Fruit fly (Drosophila melanogaster) whole organism, embryonic: ENCODE measurements around the gene CG10301.

ENCODE experiments used
- CG11723 ChIP-seq: fragments of 200-800 bp; sonication (Bioruptor generic); optimal IDR thresholded peaks from 2 replicates; lab custom pipeline; 2017; ENCODE audit warnings: missing biosample characterization, mild to moderate bottlenecking, missing genetic modification characterization
- CG1233 ChIP-seq: fragments of 200-800 bp; sonication (Bioruptor generic); optimal IDR thresholded peaks from 4 replicates; lab custom pipeline; 2018; ENCODE audit warnings: missing biosample characterization, mild to moderate bottlenecking, missing genetic modification characterization
- CG12769 ChIP-seq: fragments of 200-800 bp; sonication (Bioruptor generic); optimal IDR thresholded peaks from 2 replicates; lab custom pipeline; 2019; ENCODE audit warnings: missing biosample characterization, mild to moderate bottlenecking, missing genetic modification characterization, moderate library complexity
- CG13296 ChIP-seq: fragments of 200-800 bp; sonication (Bioruptor generic); optimal IDR thresholded peaks from 3 replicates; lab custom pipeline; 2018; ENCODE audit warnings: missing biosample characterization, mild to moderate bottlenecking, missing genetic modification characterization
- CG13775 ChIP-seq: fragments of 200-800 bp; sonication (Bioruptor generic); optimal IDR thresholded peaks from 3 replicates; lab custom pipeline; 2017; ENCODE audit warnings: missing biosample characterization, mild to moderate bottlenecking, missing genetic modification characterization
- CG15011 ChIP-seq: fragments of 200-800 bp; sonication (Bioruptor generic); optimal IDR thresholded peaks from 3 replicates; lab custom pipeline; 2018; ENCODE audit warnings: missing biosample characterization, mild to moderate bottlenecking, missing genetic modification characterization
- CG15479 ChIP-seq: fragments of 200-800 bp; sonication (Bioruptor generic); optimal IDR thresholded peaks from 3 replicates; lab custom pipeline; 2019; ENCODE audit warnings: missing biosample characterization, mild to moderate bottlenecking, missing genetic modification characterization, moderate library complexity
- CG17186 ChIP-seq: fragments of 200-800 bp; sonication (Bioruptor generic); optimal IDR thresholded peaks from 3 replicates; lab custom pipeline; 2017; ENCODE audit warnings: missing biosample characterization, missing genetic modification reagents, missing genetic modification characterization
- CG17328 ChIP-seq: fragments of 200-800 bp; sonication (Bioruptor generic); IDR thresholded peaks from 2 replicates; pipeline ENCODE4 v1.3.6; 2022; ENCODE audit warnings: missing biosample characterization, missing genetic modification characterization
- CG17385 ChIP-seq: fragments of 200-800 bp; sonication (Bioruptor generic); optimal IDR thresholded peaks from 3 replicates; lab custom pipeline; 2018; ENCODE audit warnings: missing biosample characterization, mild to moderate bottlenecking, missing genetic modification characterization
- CG18599 ChIP-seq: fragments of 200-800 bp; sonication (Bioruptor generic); optimal IDR thresholded peaks from 3 replicates; lab custom pipeline; 2017; ENCODE audit warnings: missing biosample characterization, missing genetic modification characterization, mild to moderate bottlenecking, moderate library complexity, missing genetic modification reagents
- CG18764 ChIP-seq: fragments of 200-800 bp; sonication (Bioruptor generic); optimal IDR thresholded peaks from 3 replicates; lab custom pipeline; 2016; ENCODE audit warnings: missing biosample characterization, missing genetic modification characterization
- CG4424 ChIP-seq: fragments of 200-800 bp; sonication (Bioruptor generic); optimal IDR thresholded peaks from 3 replicates; lab custom pipeline; 2016; ENCODE audit warnings: missing biosample characterization, missing genetic modification characterization
- CG8281 ChIP-seq: fragments of 200-800 bp; sonication (Bioruptor generic); optimal IDR thresholded peaks from 2 replicates; lab custom pipeline; 2018; ENCODE audit warnings: missing biosample characterization, mild to moderate bottlenecking, missing genetic modification characterization, moderate library complexity
- CkIIα-i1 ChIP-seq: fragments of 200-800 bp; sonication (Bioruptor generic); IDR thresholded peaks from 2 replicates; pipeline ENCODE4 v1.3.6; 2022; ENCODE audit warnings: missing biosample characterization, missing genetic modification characterization
- Hand ChIP-seq: fragments of 200-800 bp; sonication (Bioruptor generic); optimal IDR thresholded peaks from 2 replicates; lab custom pipeline; 2017; ENCODE audit warnings: mild to moderate bottlenecking, missing biosample characterization, missing genetic modification reagents, missing genetic modification characterization
- Hmr ChIP-seq: fragments of 200-800 bp; sonication (Bioruptor generic); optimal IDR thresholded peaks from 3 replicates; lab custom pipeline; 2017; ENCODE audit warnings: mild to moderate bottlenecking, missing biosample characterization, missing genetic modification reagents, missing genetic modification characterization
- Hr78 ChIP-seq, 2 experiments: fragments of 200-800 bp in 1 of 2; fragments of >200 bp in 1 of 2; sonication (Bioruptor generic) in 1 of 2; optimal IDR thresholded peaks; 2 replicates each; lab custom pipeline; 2017 to 2019; ENCODE audit warnings: missing biosample characterization in 2 of 2, missing genetic modification characterization in 2 of 2, mild to moderate bottlenecking in 1 of 2, moderate library complexity in 1 of 2
- Hsf ChIP-seq: fragments of 200-800 bp; sonication (Bioruptor generic); optimal IDR thresholded peaks from 3 replicates; lab custom pipeline; 2016; ENCODE audit warnings: missing biosample characterization, missing genetic modification characterization
- Lim3 ChIP-seq: fragments of 200-800 bp; sonication (Bioruptor generic); IDR thresholded peaks from 2 replicates; pipeline ENCODE4 v1.3.6; 2022; ENCODE audit warnings: missing biosample characterization, missing genetic modification characterization
- Lpt ChIP-seq: fragments of >200 bp; optimal IDR thresholded peaks from 2 replicates; lab custom pipeline; 2018; ENCODE audit warnings: missing biosample characterization, missing genetic modification characterization
- NK7.1 ChIP-seq: fragments of 200-800 bp; sonication (Bioruptor generic); optimal IDR thresholded peaks from 3 replicates; lab custom pipeline; 2016; ENCODE audit warnings: missing biosample characterization, missing genetic modification characterization
- NfI ChIP-seq: fragments of 200-800 bp; sonication (Bioruptor generic); optimal IDR thresholded peaks from 3 replicates; lab custom pipeline; 2018; ENCODE audit warnings: missing biosample characterization, mild to moderate bottlenecking, missing genetic modification characterization, moderate library complexity
- Oli ChIP-seq: fragments of 200-800 bp; sonication (Bioruptor generic); optimal IDR thresholded peaks from 2 replicates; lab custom pipeline; 2018; ENCODE audit warnings: missing biosample characterization, mild to moderate bottlenecking, missing genetic modification characterization, moderate library complexity
- YL-1 ChIP-seq: fragments of 200-800 bp; sonication (Bioruptor generic); optimal IDR thresholded peaks from 3 replicates; lab custom pipeline; 2017; ENCODE audit warnings: missing biosample characterization, mild to moderate bottlenecking, missing genetic modification characterization
- bsh ChIP-seq, 2 experiments: fragments of 200-800 bp; sonication (Bioruptor generic); optimal IDR thresholded peaks; 2 replicates each; lab custom pipeline; 2017 to 2018; ENCODE audit warnings: mild to moderate bottlenecking in 2 of 2, missing biosample characterization in 2 of 2, missing genetic modification characterization in 2 of 2, moderate library complexity in 1 of 2
- cato ChIP-seq: fragments of 200-800 bp; sonication (Bioruptor generic); optimal IDR thresholded peaks from 2 replicates; lab custom pipeline; 2016; ENCODE audit warnings: missing biosample characterization, missing genetic modification characterization, borderline replicate concordance
- caup ChIP-seq: fragments of 200-800 bp; sonication (Bioruptor generic); optimal IDR thresholded peaks from 3 replicates; lab custom pipeline; 2017; ENCODE audit warnings: missing biosample characterization, mild to moderate bottlenecking, missing genetic modification characterization, moderate library complexity; ENCODE audit not compliant: severe bottlenecking
- chn ChIP-seq: fragments of 200-800 bp; sonication (Bioruptor generic); optimal IDR thresholded peaks from 2 replicates; lab custom pipeline; 2016; ENCODE audit warnings: missing biosample characterization, missing genetic modification characterization
- croc ChIP-seq: fragments of 200-800 bp; sonication (Bioruptor generic); conservative IDR thresholded peaks from 3 replicates; pipeline ENCODE4 v1.3.6; 2022; ENCODE audit warnings: missing biosample characterization, missing genetic modification characterization
- danr ChIP-seq: fragments of 200-800 bp; sonication (Bioruptor generic); IDR thresholded peaks from 2 replicates; pipeline ENCODE4 v1.3.6; 2022; ENCODE audit warnings: missing biosample characterization, missing genetic modification characterization
- fd102C ChIP-seq: fragments of 200-800 bp; sonication (Bioruptor generic); optimal IDR thresholded peaks from 2 replicates; lab custom pipeline; 2018; ENCODE audit warnings: missing biosample characterization, mild to moderate bottlenecking, missing genetic modification characterization, moderate library complexity
- ftz-f1 ChIP-seq: fragments of 200-800 bp; sonication (Bioruptor generic); optimal IDR thresholded peaks from 2 replicates; lab custom pipeline; 2016; ENCODE audit warnings: missing biosample characterization, missing genetic modification characterization
- grau ChIP-seq: fragments of 200-800 bp; optimal IDR thresholded peaks from 3 replicates; lab custom pipeline; 2019; ENCODE audit warnings: missing biosample characterization, mild to moderate bottlenecking, missing genetic modification characterization, moderate library complexity
- hth ChIP-seq: fragments of >200 bp; optimal IDR thresholded peaks from 2 replicates; lab custom pipeline; 2017; ENCODE audit warnings: inconsistent platforms
- kah ChIP-seq: fragments of 200-800 bp; sonication (Bioruptor generic); optimal IDR thresholded peaks from 2 replicates; lab custom pipeline; 2018; ENCODE audit warnings: missing biosample characterization, mild to moderate bottlenecking, missing genetic modification characterization
- ken ChIP-seq: fragments of 200-800 bp; sonication (Bioruptor generic); IDR thresholded peaks from 3 replicates; pipeline ENCODE4 v1.3.6; 2022; ENCODE audit warnings: missing biosample characterization, missing genetic modification characterization
- knrl ChIP-seq: fragments of 200-800 bp; sonication (Bioruptor generic); IDR thresholded peaks from 3 replicates; pipeline ENCODE4 v1.3.6; 2022; ENCODE audit warnings: missing biosample characterization, missing genetic modification characterization; ENCODE audit not compliant: partially characterized antibody
- nmo ChIP-seq: fragments of 200-800 bp; sonication (Bioruptor generic); optimal IDR thresholded peaks from 2 replicates; lab custom pipeline; 2018; ENCODE audit warnings: missing biosample characterization, mild to moderate bottlenecking, missing genetic modification characterization, moderate library complexity
- nom ChIP-seq: fragments of 200-800 bp; sonication (Bioruptor generic); optimal IDR thresholded peaks from 2 replicates; lab custom pipeline; 2017; ENCODE audit warnings: missing biosample characterization, missing genetic modification characterization, mild to moderate bottlenecking, moderate library complexity, missing genetic modification reagents
- salm ChIP-seq: fragments of 200-800 bp; sonication (Bioruptor generic); optimal IDR thresholded peaks from 2 replicates; lab custom pipeline; 2018; ENCODE audit warnings: missing biosample characterization, mild to moderate bottlenecking, missing genetic modification characterization
- sug ChIP-seq: fragments of 200-800 bp; optimal IDR thresholded peaks from 2 replicates; lab custom pipeline; 2019; ENCODE audit warnings: missing biosample characterization, mild to moderate bottlenecking, missing genetic modification characterization, moderate library complexity
- tap ChIP-seq: fragments of 200-800 bp; optimal IDR thresholded peaks from 3 replicates; lab custom pipeline; 2019; ENCODE audit warnings: missing biosample characterization, mild to moderate bottlenecking, missing genetic modification characterization, moderate library complexity
- trem ChIP-seq: fragments of 200-800 bp; optimal IDR thresholded peaks from 3 replicates; lab custom pipeline; 2019; ENCODE audit warnings: missing biosample characterization, mild to moderate bottlenecking, missing genetic modification characterization, moderate library complexity
- unc-4 ChIP-seq: fragments of 200-800 bp; sonication (Bioruptor generic); IDR thresholded peaks from 2 replicates; pipeline ENCODE4 v1.3.6; 2022; ENCODE audit warnings: missing biosample characterization, missing genetic modification characterization; ENCODE audit not compliant: partially characterized antibody
- unpg ChIP-seq: fragments of 200-800 bp; sonication (Bioruptor generic); optimal IDR thresholded peaks from 3 replicates; lab custom pipeline; 2018; ENCODE audit warnings: missing biosample characterization, mild to moderate bottlenecking, missing genetic modification characterization, moderate library complexity
- vnd ChIP-seq: fragments of 200-800 bp; sonication (Bioruptor generic); IDR thresholded peaks from 3 replicates; pipeline ENCODE4 v1.3.6; 2022; ENCODE audit warnings: missing biosample characterization, missing genetic modification characterization; ENCODE audit not compliant: partially characterized antibody
- vvl ChIP-seq: fragments of 200-800 bp; sonication (Bioruptor generic); IDR thresholded peaks from 2 replicates; pipeline ENCODE4 v1.3.6; 2022; ENCODE audit warnings: missing biosample characterization, missing genetic modification characterization

Gene CG10301

dm6 chr3R:23709508-23710208 is at the start of gene CG10301 (continued):
- peak; percentile 65 for TF ChIP-seq Oli
- TF ChIP-seq trem (tag; lab: Kevin White, UChicago), result peak; percentile 49
- TF ChIP-seq Hr78 (GFP tag; optimal IDR thresholded peaks at IDR 0.05; lab: Kevin White, UChicago), result no peak
- TF ChIP-seq CG15479 (GFP tag; lab: Kevin White, UChicago), result no peak
- TF ChIP-seq vnd (GFP tag; lab: Robert Waterston, UW), result no peak
- TF ChIP-seq Lpt (GFP tag; lab: Kevin White, UChicago), result no peak
- TF ChIP-seq chn, result peak; percentile 44
- no peak for TF ChIP-seq hth (lab: Kevin White, UChicago)
- TF ChIP-seq CG18764 (GFP tag; lab: Kevin White, UChicago), result peak; percentile 47
- peak; percentile 42; the same call in 1 of the 3 replicates for TF ChIP-seq croc (GFP tag; lab: Robert Waterston, UW)
- TF ChIP-seq CG13775 (GFP tag; lab: Kevin White, UChicago), result peak; percentile 62
- TF ChIP-seq sug (tag; lab: Kevin White, UChicago), result no peak
- no peak for TF ChIP-seq nom (GFP tag; lab: Kevin White, UChicago)
- TF ChIP-seq CG8281 (tag; lab: Kevin White, UChicago), result no peak
- TF ChIP-seq tap (tag; lab: Kevin White, UChicago), result peak; percentile 0
- no peak for TF ChIP-seq Hmr (GFP tag; lab: Kevin White, UChicago)
- TF ChIP-seq caup (GFP tag; lab: Kevin White, UChicago), result no peak
- peak; percentile 61 for TF ChIP-seq unpg (GFP tag; lab: Kevin White, UChicago)
- peak; percentile 59 for TF ChIP-seq CG4424 (GFP tag; lab: Kevin White, UChicago)
- no peak for TF ChIP-seq ftz-f1
- TF ChIP-seq ken (GFP tag; lab: Robert Waterston, UW), result peak; percentile 50; the same call in 1 of the 3 replicates
- TF ChIP-seq NfI, result peak; percentile 13
- no peak for TF ChIP-seq CkIIα-i1 (GFP tag; lab: Robert Waterston, UW)
- TF ChIP-seq vvl (GFP tag; lab: Robert Waterston, UW), result peak; percentile 71
- TF ChIP-seq nmo (GFP tag; lab: Kevin White, UChicago), result peak; percentile 76
- TF ChIP-seq Lim3 (GFP tag; lab: Robert Waterston, UW), result no peak
- TF ChIP-seq Hand (GFP tag; lab: Kevin White, UChicago), result no peak
- TF ChIP-seq grau, result peak; percentile 65
- TF ChIP-seq CG15011 (GFP tag; lab: Kevin White, UChicago), result no peak
- no peak for TF ChIP-seq unc-4
- TF ChIP-seq CG17328 (GFP tag; lab: Robert Waterston, UW), result peak; percentile 81
- TF ChIP-seq knrl (GFP tag; lab: Robert Waterston, UW), result no peak
- no peak for TF ChIP-seq danr (GFP tag; lab: Robert Waterston, UW)
- TF ChIP-seq Hsf (GFP tag; lab: Kevin White, UChicago), result peak; percentile 68
- TF ChIP-seq salm (tag; lab: Kevin White, UChicago), result no peak
- TF ChIP-seq YL-1 (GFP tag; lab: Kevin White, UChicago), result no peak
- TF ChIP-seq kah (GFP tag; lab: Kevin White, UChicago), result peak; percentile 34
- no peak for TF ChIP-seq CG13296 (GFP tag; lab: Kevin White, UChicago)
- TF ChIP-seq bsh (GFP tag; optimal IDR thresholded peaks at IDR 0.05; lab: Kevin White, UChicago), result peak in 1 of 2 experiments; percentile 81
- peak; percentile 32 for TF ChIP-seq CG18599 (GFP tag; lab: Kevin White, UChicago)
- TF ChIP-seq CG1233, result peak; percentile 56
- no peak for TF ChIP-seq NK7.1 (GFP tag; lab: Kevin White, UChicago)
- TF ChIP-seq CG11723, result peak; percentile 1
- TF ChIP-seq fd102C (GFP tag; lab: Kevin White, UChicago), result peak; percentile 76
- peak; percentile 26 for TF ChIP-seq CG17186 (GFP tag; lab: Kevin White, UChicago)
- TF ChIP-seq CG17385 (GFP tag; lab: Kevin White, UChicago), result peak; percentile 45
- peak; percentile 8 for TF ChIP-seq CG12769 (tag; lab: Kevin White, UChicago)
- TF ChIP-seq cato, result peak; percentile 40
